Worm (Caenorhabditis elegans): ENCODE data around the gene C50F4.12.

C50F4.12 gene

ce11 chrV:9544176-9544632 is 4.7 kb upstream of the C50F4.12 start, which contains the start of gene mdf-1 (continued):
- TF ChIP-seq ztf-28 (GFP tag; IDR thresholded peaks at IDR 0.05) (no peak), efl-1 (GFP tag; optimal IDR thresholded peaks at IDR 0.05) (peak; percentile 59), snpc-1.3 (tag; optimal IDR thresholded peaks at IDR 0.05; ENCODE audit: insufficient read depth) (no peak), madf-10 (tag; optimal IDR thresholded peaks at IDR 0.05) (peak; percentile 26), nhr-90 (tag; optimal IDR thresholded peaks at IDR 0.05) (no peak), cebp-2 (GFP tag; IDR thresholded peaks at IDR 0.05) (no peak), madf-3 (GFP tag; IDR thresholded peaks at IDR 0.05) (peak; percentile 69; the same call in 1 of the 2 replicates), xnd-1 (tag; optimal IDR thresholded peaks at IDR 0.05) (no peak), let-607 (tag; optimal IDR thresholded peaks at IDR 0.05) (no peak), nhr-179 (tag; optimal IDR thresholded peaks at IDR 0.05) (no peak), snpc-4 (GFP tag; optimal IDR thresholded peaks at IDR 0.05) (no peak), snpc-4 (tag; optimal IDR thresholded peaks at IDR 0.05) (peak; percentile 1 to 75 (median 26)), dpff-1 (tag; optimal IDR thresholded peaks at IDR 0.05) (no peak), mxl-1 (tag; optimal IDR thresholded peaks at IDR 0.05) (no peak), rpc-1 (optimal IDR thresholded peaks at IDR 0.05) (no peak), rpc-1 (tag; optimal IDR thresholded peaks at IDR 0.05) (no peak), sea-2 (GFP tag; IDR thresholded peaks at IDR 0.05) (no peak), attf-5 (GFP tag; optimal IDR thresholded peaks at IDR 0.05) (peak; percentile 45), Y53G8AR.9 (GFP tag; conservative IDR thresholded peaks at IDR 0.05) (no peak), ztf-26 (tag; optimal IDR thresholded peaks at IDR 0.05) (no peak), snpc-3.4 (tag; optimal IDR thresholded peaks at IDR 0.05) (peak; percentile 52), pbrm-1 (GFP tag; IDR thresholded peaks at IDR 0.05) (no peak), nfya-1 (tag; optimal IDR thresholded peaks at IDR 0.05; ENCODE audit: borderline replicate concordance, insufficient read depth) (no peak), hlh-26 (GFP tag; conservative IDR thresholded peaks at IDR 0.05) (no peak), ama-1 (optimal IDR thresholded peaks at IDR 0.05) (peak; percentile 20), ama-1 (GFP tag; optimal IDR thresholded peaks at IDR 0.05) (no peak), madf-8 (GFP tag; conservative IDR thresholded peaks at IDR 0.05) (no peak), K12H6.12 (tag; optimal IDR thresholded peaks at IDR 0.05) (no peak), T26A5.8 (tag; optimal IDR thresholded peaks at IDR 0.05) (no peak), F10E7.11 (tag; optimal IDR thresholded peaks at IDR 0.05) (no peak), hsf-1 (GFP tag; IDR thresholded peaks at IDR 0.05) (no peak), F57A8.1 (GFP tag; optimal IDR thresholded peaks at IDR 0.05) (no peak), lir-1 (GFP tag; conservative IDR thresholded peaks at IDR 0.05) (no peak), lin-40 (tag; optimal IDR thresholded peaks at IDR 0.05) (peak; percentile 23), lin-54 (GFP tag; optimal IDR thresholded peaks at IDR 0.05) (peak; percentile 74), zfh-2 (GFP tag; conservative IDR thresholded peaks at IDR 0.05) (no peak), dpl-1 (GFP tag; optimal IDR thresholded peaks at IDR 0.05) (peak; percentile 55), F55B11.4 (tag; optimal IDR thresholded peaks at IDR 0.05; ENCODE audit: borderline replicate concordance, insufficient read depth) (no peak), Y95B8A.8 (GFP tag; IDR thresholded peaks at IDR 0.05) (no peak), ztf-25 (GFP tag; IDR thresholded peaks at IDR 0.05) (no peak), nhr-80 (tag; optimal IDR thresholded peaks at IDR 0.05) (peak; percentile 56), egl-18 (GFP tag; IDR thresholded peaks at IDR 0.05) (no peak), D2030.7 (GFP tag; IDR thresholded peaks at IDR 0.05) (peak; percentile 17; the same call in 1 of the 2 replicates), chd-7 (tag; optimal IDR thresholded peaks at IDR 0.05) (peak; percentile 21), hlh-12 (tag; optimal IDR thresholded peaks at IDR 0.05) (no peak), ceh-40 (GFP tag; IDR thresholded peaks at IDR 0.05) (no peak), ets-4 (GFP tag; optimal IDR thresholded peaks at IDR 0.05) (no peak), rec-8 (tag; optimal IDR thresholded peaks at IDR 0.05) (no peak), F33H1.4 (GFP tag; IDR thresholded peaks at IDR 0.05) (no peak), B0261.1 (tag; optimal IDR thresholded peaks at IDR 0.05) (no peak)
